Worm (Caenorhabditis elegans) whole organism, L2 larva: Measurements from ENCODE around the gene F32H5.1.
A peak's percentile ranks its signal among the peaks of the same experiment; 100 is the strongest.

Experiments
- C34F6.9 ChIP-seq: fragments of 150-350 bp; optimal IDR thresholded peaks from 2 replicates; lab custom pipeline; 2014; ENCODE audit warnings: missing biosample characterization, missing genetic modification characterization
- R02D3.7 ChIP-seq: fragments of 150-350 bp; optimal IDR thresholded peaks from 2 replicates; lab custom pipeline; 2014; ENCODE audit warnings: missing biosample characterization, missing genetic modification characterization
- alr-1 ChIP-seq: fragments of 150-350 bp; optimal IDR thresholded peaks from 2 replicates; lab custom pipeline; 2014; ENCODE audit warnings: missing biosample characterization, missing genetic modification characterization
- ceh-16 ChIP-seq: fragments of 150-350 bp; optimal IDR thresholded peaks from 2 replicates; lab custom pipeline; 2014; ENCODE audit warnings: missing biosample characterization, missing genetic modification characterization
- dmd-4 ChIP-seq: sonication (generic microtip); optimal IDR thresholded peaks from 2 replicates; lab custom pipeline; 2017; ENCODE audit warnings: missing biosample characterization, missing genetic modification characterization
- gmeb-1 ChIP-seq: fragments of 150-350 bp; optimal IDR thresholded peaks from 2 replicates; lab custom pipeline; 2014; ENCODE audit warnings: missing biosample characterization, missing genetic modification characterization
- lin-11 ChIP-seq: fragments of 150-350 bp; sonication (generic microtip); optimal IDR thresholded peaks from 2 replicates; lab custom pipeline; 2014; ENCODE audit warnings: missing biosample characterization, missing genetic modification characterization, inconsistent platforms, mixed read lengths
- lin-39 ChIP-seq: fragments of 150-350 bp; optimal IDR thresholded peaks from 2 replicates; lab custom pipeline; 2014; ENCODE audit warnings: missing biosample characterization, missing genetic modification reagents, missing genetic modification characterization
- mab-5 ChIP-seq: fragments of 150-350 bp; optimal IDR thresholded peaks from 2 replicates; lab custom pipeline; 2014; ENCODE audit warnings: missing biosample characterization, missing genetic modification characterization
- nhr-10 ChIP-seq: sonication (generic microtip); optimal IDR thresholded peaks from 2 replicates; lab custom pipeline; 2017; ENCODE audit warnings: missing biosample characterization, missing genetic modification characterization
- nhr-129 ChIP-seq: fragments of 150-350 bp; optimal IDR thresholded peaks from 2 replicates; lab custom pipeline; 2014; ENCODE audit warnings: missing biosample characterization, missing genetic modification characterization
- nhr-237 ChIP-seq: fragments of 150-350 bp; optimal IDR thresholded peaks from 2 replicates; lab custom pipeline; 2014; ENCODE audit warnings: missing biosample characterization, missing genetic modification characterization
- nhr-77 ChIP-seq: fragments of 150-350 bp; optimal IDR thresholded peaks from 2 replicates; lab custom pipeline; 2014; ENCODE audit warnings: missing biosample characterization, missing genetic modification characterization
- peb-1 ChIP-seq: fragments of 150-350 bp; optimal IDR thresholded peaks from 2 replicates; lab custom pipeline; 2014; ENCODE audit warnings: missing biosample characterization, missing genetic modification characterization
- sma-3 ChIP-seq: sonication (generic microtip); optimal IDR thresholded peaks from 2 replicates; lab custom pipeline; 2016; ENCODE audit warnings: missing genetic modification reagents, missing genetic modification characterization, missing compliant biosample characterization
- snpc-4 ChIP-seq: fragments of 150-350 bp; optimal IDR thresholded peaks from 2 replicates; lab custom pipeline; 2014; ENCODE audit warnings: missing biosample characterization, missing genetic modification characterization
- unc-39 ChIP-seq: fragments of 150-350 bp; optimal IDR thresholded peaks from 2 replicates; lab custom pipeline; 2014; ENCODE audit warnings: missing biosample characterization, missing genetic modification characterization
- unc-62 ChIP-seq: fragments of 150-350 bp; optimal IDR thresholded peaks from 2 replicates; lab custom pipeline; 2014; ENCODE audit warnings: missing biosample characterization, missing genetic modification reagents, missing genetic modification characterization
- ztf-11 ChIP-seq: sonication (generic microtip); optimal IDR thresholded peaks from 2 replicates; lab custom pipeline; 2017; ENCODE audit warnings: missing biosample characterization, missing genetic modification characterization
- ztf-4 ChIP-seq: fragments of 150-350 bp; optimal IDR thresholded peaks from 2 replicates; lab custom pipeline; 2014; ENCODE audit warnings: missing biosample characterization, missing genetic modification characterization

F32H5.1 gene

DNA sequence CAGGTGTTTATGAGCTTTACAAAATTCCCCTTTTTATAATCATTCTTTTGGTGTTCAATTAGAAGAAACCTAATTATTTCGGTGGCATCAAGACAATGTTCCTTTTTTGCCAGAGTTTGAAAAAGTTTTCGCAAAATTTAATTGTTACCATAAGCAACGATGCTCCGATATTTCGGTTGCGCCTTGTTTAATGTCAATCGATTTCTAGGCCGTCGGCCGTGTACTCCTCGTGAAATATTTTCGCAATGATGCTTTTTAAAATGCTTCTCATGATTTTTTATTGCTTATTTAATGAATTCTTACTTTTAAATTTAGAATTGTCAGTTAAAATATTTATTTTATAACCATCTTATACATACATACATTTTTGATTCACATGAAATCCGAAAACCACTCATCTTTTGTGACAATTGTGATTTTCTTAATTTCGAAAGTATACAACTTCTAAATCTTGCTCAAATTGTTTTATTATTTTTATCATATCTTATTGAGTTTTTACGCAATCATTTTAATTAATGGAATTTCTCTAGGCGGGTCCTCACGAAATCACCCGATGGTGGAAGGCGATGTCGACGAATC lies 44.7 kb downstream of the F32H5.1 start, which contains the start of gene C50B6.3 (continued):
- TF ChIP-seq C34F6.9 (tag; lab: Kevin White, UChicago) (peak; percentile 86), unc-39 (no peak), dmd-4 (no peak), sma-3 (GFP tag; lab: Kevin White, UChicago) (peak; percentile 93), lin-11 (tag; lab: Kevin White, UChicago) (peak; percentile 55), nhr-237 (no peak), mab-5 (tag; lab: Kevin White, UChicago) (peak; percentile 51), R02D3.7 (tag; lab: Kevin White, UChicago) (peak; percentile 14), lin-39 (tag; lab: Kevin White, UChicago) (no peak), peb-1 (tag; lab: Kevin White, UChicago) (no peak)

DNA sequence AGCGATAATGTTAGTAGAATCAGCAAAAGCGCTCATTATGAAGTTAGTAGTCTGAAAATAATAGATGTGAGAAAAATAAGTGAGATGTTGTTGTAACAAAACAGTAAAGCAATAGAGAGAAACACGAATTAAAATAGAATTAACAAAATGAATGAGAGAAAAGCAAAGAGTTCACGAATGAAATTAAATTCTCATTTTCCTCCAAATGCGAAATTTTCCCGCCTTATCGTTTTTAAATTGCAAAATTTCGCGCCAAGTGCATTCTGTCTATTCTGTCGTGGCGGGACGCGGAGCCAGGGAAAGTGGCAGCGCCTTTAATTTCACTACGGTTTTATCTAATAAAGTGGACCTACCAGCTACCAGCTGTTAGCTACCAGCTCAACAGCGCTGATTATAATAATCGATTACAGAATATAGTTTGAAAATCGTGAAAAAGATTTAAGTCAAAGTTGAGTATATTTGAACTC lies 45.6 kb downstream of the F32H5.1 start, which contains the start of gene nasp-2:
Gene nasp-2 (minus strand): TSS at position 51 of the 467 bp plus-strand sequence.
- TF ChIP-seq snpc-4 = no peak
- no peak for TF ChIP-seq ceh-16
- TF ChIP-seq C34F6.9 (tag; lab: Kevin White, UChicago) = no peak
- peak; percentile 57 for TF ChIP-seq gmeb-1
- TF ChIP-seq alr-1 (tag; lab: Kevin White, UChicago) = no peak
- TF ChIP-seq lin-11 (tag; lab: Kevin White, UChicago) = no peak
- TF ChIP-seq, all 48 proteins: peak for 1

DNA sequence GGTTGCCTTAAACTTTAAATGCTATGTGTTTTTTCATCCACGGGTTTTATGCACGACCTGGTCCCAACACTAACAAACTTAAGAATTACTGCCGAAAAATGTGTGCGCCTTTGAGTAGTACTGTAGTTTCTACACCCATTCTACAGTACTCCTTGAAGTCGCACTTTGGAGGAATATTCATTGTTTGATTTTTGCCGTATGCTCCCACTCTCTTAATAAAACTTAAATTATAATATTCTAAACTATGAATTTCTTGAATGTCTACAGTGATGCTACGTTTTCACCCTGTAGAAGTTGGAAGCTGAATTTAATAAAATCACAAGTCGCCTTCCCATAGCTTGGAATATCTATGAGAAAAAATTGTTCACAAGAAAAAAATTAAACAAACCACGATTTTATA lies 48.0 kb downstream of the F32H5.1 start:
- TF ChIP-seq peb-1 (tag; lab: Kevin White, UChicago) = no peak
- TF ChIP-seq nhr-10 (tag; lab: Kevin White, UChicago) = no peak
- TF ChIP-seq ceh-16 = no peak
- no peak for TF ChIP-seq nhr-129
- TF ChIP-seq snpc-4 = no peak

DNA sequence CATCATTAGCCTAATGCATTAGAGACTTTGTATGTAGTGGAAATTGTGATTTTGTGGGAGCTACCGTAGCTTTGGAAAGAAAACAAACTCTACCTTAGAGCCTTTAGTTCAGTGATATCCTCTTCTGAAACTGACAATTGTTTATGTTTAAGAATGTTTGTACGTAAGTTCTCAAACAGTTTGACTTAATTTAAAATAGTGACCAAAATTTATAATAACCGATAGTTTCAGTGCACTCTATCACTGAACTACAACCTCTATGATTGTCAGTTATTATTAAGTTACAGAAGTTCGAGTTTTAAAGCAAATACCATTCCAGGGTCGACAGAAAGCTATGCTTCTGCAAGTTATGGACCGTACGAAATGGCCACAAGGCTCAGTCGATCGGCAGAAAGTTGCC lies 49.2 kb downstream of the F32H5.1 start, which contains the start of gene C50B6.1:
Gene C50B6.1 (plus strand): TSS at position 301 of the 400 bp plus-strand sequence.
- TF ChIP-seq R02D3.7 (tag; lab: Kevin White, UChicago) (no peak), ztf-4 (tag; lab: Kevin White, UChicago) (no peak), nhr-77 (tag; lab: Kevin White, UChicago) (no peak), nhr-129 (no peak), ztf-11 (no peak), unc-62 (no peak)
